Fruit fly (Drosophila melanogaster): ENCODE measurements around the gene tim.

tim gene

dm6 chr2L:3552773-3553172 lies 44.9 kb upstream of the tim start (continued):
- TF ChIP-seq net (GFP tag; optimal IDR thresholded peaks at IDR 0.05): peak; percentile 25
- no peak for TF ChIP-seq CG6276 (GFP tag; optimal IDR thresholded peaks at IDR 0.05)
- TF ChIP-seq CG3919 (GFP tag; optimal IDR thresholded peaks at IDR 0.05): peak; percentile 71
- 0 out of 2 replicates have a peak, but pooled peaks have one; percentile 26 for TF ChIP-seq Gug (GFP tag; IDR thresholded peaks at IDR 0.05)
- TF ChIP-seq lz (GFP tag; optimal IDR thresholded peaks at IDR 0.05): peak; percentile 61
- peak; percentile 74 for TF ChIP-seq Sox102F (GFP tag; optimal IDR thresholded peaks at IDR 0.05)
- peak; percentile 51 for TF ChIP-seq CG8319 (GFP tag; optimal IDR thresholded peaks at IDR 0.05)
- TF ChIP-seq spab (GFP tag; optimal IDR thresholded peaks at IDR 0.05): peak; percentile 73
- peak; percentile 73 for TF ChIP-seq CG31627 (GFP tag; optimal IDR thresholded peaks at IDR 0.05)
- TF ChIP-seq svp (GFP tag): peak; percentile 87
- TF ChIP-seq achi (GFP tag; optimal IDR thresholded peaks at IDR 0.05): peak; percentile 50
- peak; percentile 52 for TF ChIP-seq Ets21C (GFP tag; optimal IDR thresholded peaks at IDR 0.05)
- peak; percentile 60 for TF ChIP-seq vri (GFP tag; optimal IDR thresholded peaks at IDR 0.05)
- TF ChIP-seq Hr39 (GFP tag; optimal IDR thresholded peaks at IDR 0.05): peak; percentile 66
- no peak for TF ChIP-seq CG16779 (tag; optimal IDR thresholded peaks at IDR 0.05)
- peak; percentile 54 for TF ChIP-seq CG1621 (tag; optimal IDR thresholded peaks at IDR 0.05)
- peak; percentile 72 for TF ChIP-seq CG6792 (GFP tag; optimal IDR thresholded peaks at IDR 0.05)
- peak; percentile 35 for TF ChIP-seq CG32006 (GFP tag; optimal IDR thresholded peaks at IDR 0.05)
- peak; percentile 60 for TF ChIP-seq topi (GFP tag; optimal IDR thresholded peaks at IDR 0.05)
- peak; percentile 72 for TF ChIP-seq Met (GFP tag; optimal IDR thresholded peaks at IDR 0.05)

dm6 chr2L:3550583-3550982 lies 42.7 kb upstream of the tim start:
- TF ChIP-seq vri (GFP tag; optimal IDR thresholded peaks at IDR 0.05) (peak; percentile 41), lz (GFP tag; optimal IDR thresholded peaks at IDR 0.05) (peak; percentile 10), CG9139 (GFP tag; optimal IDR thresholded peaks at IDR 0.05) (no peak), CG8119 (GFP tag; IDR thresholded peaks at IDR 0.05) (no peak), CG7368 (GFP tag; optimal IDR thresholded peaks at IDR 0.05) (no peak), CG31627 (GFP tag; optimal IDR thresholded peaks at IDR 0.05) (peak; percentile 10), topi (GFP tag; optimal IDR thresholded peaks at IDR 0.05) (peak; percentile 1), CG4318 (GFP tag; optimal IDR thresholded peaks at IDR 0.05) (no peak), svp (GFP tag) (peak; percentile 47), Eip78C (GFP tag) (peak; percentile 10)

DNA sequence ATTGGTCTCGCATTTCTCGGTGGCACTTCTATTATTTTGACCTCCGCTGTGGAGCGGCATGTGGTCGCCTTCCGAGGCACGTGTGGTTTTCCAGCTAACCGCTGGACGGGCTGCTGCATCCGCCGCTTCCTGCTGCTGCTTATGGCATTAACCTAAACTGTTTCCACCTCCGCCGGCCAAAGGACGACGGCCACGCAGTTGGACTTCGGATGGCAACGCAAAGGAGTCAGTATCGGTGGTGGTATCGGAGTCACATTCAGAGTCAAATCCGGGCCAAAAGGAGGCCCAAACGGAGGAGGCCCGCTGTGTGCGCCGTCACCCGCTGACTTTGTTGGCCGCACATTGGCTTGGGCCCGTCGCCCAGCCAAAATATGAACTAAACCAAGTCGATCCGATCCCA lies 41.8 kb upstream of the tim start:
- TF ChIP-seq OdsH (GFP tag; optimal IDR thresholded peaks at IDR 0.05) (no peak), dac (GFP tag; optimal IDR thresholded peaks at IDR 0.05) (no peak), svp (GFP tag) (no peak), CG10669 (GFP tag; optimal IDR thresholded peaks at IDR 0.05) (no peak), CG3919 (GFP tag; optimal IDR thresholded peaks at IDR 0.05) (no peak), cyc (GFP tag; optimal IDR thresholded peaks at IDR 0.05) (no peak), CG6276 (GFP tag; optimal IDR thresholded peaks at IDR 0.05) (no peak), CG3032 (tag; optimal IDR thresholded peaks at IDR 0.05) (no peak), Lpt (GFP tag; optimal IDR thresholded peaks at IDR 0.05) (no peak), dsx (GFP tag; optimal IDR thresholded peaks at IDR 0.05; ENCODE audit: poor library complexity, severe bottlenecking) (no peak), CG9139 (GFP tag; optimal IDR thresholded peaks at IDR 0.05) (no peak)

DNA sequence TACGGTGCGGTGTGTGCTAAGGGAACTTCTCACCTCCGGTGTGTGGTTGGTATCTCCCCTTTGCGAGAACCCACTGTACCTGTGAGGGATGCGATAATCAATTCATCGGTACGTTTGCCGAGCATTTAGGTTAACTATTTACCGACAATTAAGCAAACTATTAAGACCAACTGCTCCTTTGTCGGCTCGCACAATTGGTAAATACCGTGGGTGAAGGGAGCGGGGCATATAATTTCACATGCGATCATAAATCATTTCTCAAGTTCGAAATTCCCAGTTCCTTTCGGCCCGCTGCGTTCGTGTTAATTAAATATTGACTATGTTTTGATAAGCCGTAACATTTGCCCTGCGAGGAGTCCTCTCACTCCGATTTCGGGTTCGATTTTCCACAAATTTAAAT lies 41.0 kb upstream of the tim start:
- TF ChIP-seq fkh (GFP tag; optimal IDR thresholded peaks at IDR 0.05): peak; percentile 81
- TF ChIP-seq dac (GFP tag; optimal IDR thresholded peaks at IDR 0.05): no peak

dm6 chr2L:3547512-3547911 lies 39.6 kb upstream of the tim start:
- TF ChIP-seq CG11902 (GFP tag; optimal IDR thresholded peaks at IDR 0.05): no peak
- peak; percentile 59 for TF ChIP-seq CG3919 (GFP tag; optimal IDR thresholded peaks at IDR 0.05)
- TF ChIP-seq CG3032 (tag; optimal IDR thresholded peaks at IDR 0.05): no peak
